Worm (Caenorhabditis elegans): ENCODE data around the gene nlp-101.

The nlp-101 gene

DNA sequence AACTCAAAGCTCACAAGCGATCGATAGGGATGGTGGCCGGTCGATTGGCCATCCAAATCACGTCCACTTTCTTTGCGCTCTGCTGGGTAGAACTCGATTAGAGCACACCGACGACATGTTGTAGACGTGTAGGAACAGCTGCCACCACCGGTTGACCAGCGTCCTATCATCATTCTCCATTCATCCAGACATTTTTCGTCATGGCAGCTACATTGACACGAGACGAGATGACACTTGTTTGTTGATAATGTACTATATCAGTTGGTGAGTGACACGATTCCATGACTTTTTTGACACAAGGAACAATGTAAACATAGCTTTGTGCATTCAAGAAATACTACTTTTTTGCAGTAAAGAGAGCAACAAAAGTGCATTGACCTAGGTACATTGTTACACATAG is 27.8 kb downstream of the nlp-101 start:
- TF ChIP-seq F13H6.1 (tag; optimal IDR thresholded peaks at IDR 0.05) (peak; percentile 44), nhr-10 (tag; optimal IDR thresholded peaks at IDR 0.05) (no peak), nhr-129 (tag; optimal IDR thresholded peaks at IDR 0.05) (peak; percentile 70)

DNA sequence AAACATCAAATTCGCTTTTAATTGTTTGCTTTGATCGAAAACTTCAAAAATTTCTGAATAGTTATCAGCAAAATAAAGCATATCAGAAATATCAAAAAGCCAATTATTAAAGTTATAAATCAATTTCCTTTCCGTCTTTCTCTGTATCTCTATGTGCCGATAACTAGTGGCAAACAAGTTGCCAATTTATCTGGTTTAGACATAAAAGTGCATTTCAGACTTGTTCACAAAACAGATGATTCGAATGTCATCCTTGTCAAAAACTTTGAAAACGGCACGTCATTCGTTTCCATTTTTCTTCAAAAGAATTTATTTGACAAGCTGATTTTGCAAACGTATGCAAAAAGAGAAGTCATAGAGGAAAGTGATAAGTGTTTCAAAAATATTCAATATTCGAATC is 28.6 kb downstream of the nlp-101 start:
- TF ChIP-seq skn-1 (tag; optimal IDR thresholded peaks at IDR 0.05) (peak; percentile 44), sem-4 (tag; optimal IDR thresholded peaks at IDR 0.05) (no peak), F13H6.1 (tag; optimal IDR thresholded peaks at IDR 0.05) (no peak), nhr-11 (tag; optimal IDR thresholded peaks at IDR 0.05) (no peak)

DNA sequence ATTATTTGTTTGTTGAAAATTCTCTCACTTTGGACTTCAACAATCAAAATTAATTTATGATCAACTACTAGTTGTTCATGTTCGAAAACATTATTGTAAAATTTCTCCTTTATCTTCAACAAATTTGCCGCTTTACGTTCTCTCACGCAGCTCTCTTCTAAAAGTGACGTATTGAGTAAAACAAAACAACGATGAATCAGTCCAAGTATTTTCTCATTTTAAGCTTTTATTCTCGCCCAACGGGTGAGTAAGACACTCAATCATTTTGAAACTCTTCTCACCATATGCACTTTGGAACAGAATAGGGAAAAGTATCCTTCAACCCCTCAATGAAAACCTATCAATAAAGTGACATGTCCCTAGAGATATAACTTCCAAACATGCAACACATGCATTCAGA is 34.7 kb downstream of the nlp-101 start:
- TF ChIP-seq blmp-1 (tag; optimal IDR thresholded peaks at IDR 0.05; ENCODE audit: insufficient read depth) (no peak), mdl-1 (tag; optimal IDR thresholded peaks at IDR 0.05) (no peak), unc-55 (GFP tag; optimal IDR thresholded peaks at IDR 0.05) (peak; percentile 63), R02D3.7 (tag; optimal IDR thresholded peaks at IDR 0.05) (no peak), mab-5 (tag; optimal IDR thresholded peaks at IDR 0.05) (peak; percentile 29)

DNA sequence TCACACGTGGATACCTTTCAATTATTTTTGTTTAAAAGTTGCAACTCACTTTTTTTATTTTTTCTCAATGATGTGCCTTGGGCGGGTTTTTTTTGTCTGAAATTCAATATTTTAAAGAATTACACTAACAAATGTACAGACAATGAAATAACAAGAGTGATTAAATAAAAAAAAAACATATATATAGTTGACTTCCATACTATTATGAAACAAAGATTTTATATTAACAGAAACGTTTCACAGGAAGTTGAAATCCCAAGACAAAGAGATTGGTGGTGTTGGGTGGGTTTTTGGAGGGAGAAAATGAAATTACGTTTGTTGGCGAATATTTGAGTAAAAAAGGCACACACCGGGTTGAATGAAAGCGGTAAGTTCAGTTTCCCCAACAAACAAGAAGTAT is 37.2 kb downstream of the nlp-101 start, which contains the start of gene cca-1:
Gene cca-1, minus strand, starts transcription at position 101 of the 400 bp plus-strand sequence.
- TF ChIP-seq elt-3 (tag; optimal IDR thresholded peaks at IDR 0.05): no peak
- TF ChIP-seq peb-1 (tag; optimal IDR thresholded peaks at IDR 0.05): no peak
- TF ChIP-seq egl-27 (tag; optimal IDR thresholded peaks at IDR 0.05): no peak
- no peak for TF ChIP-seq nhr-11 (tag; optimal IDR thresholded peaks at IDR 0.05)
- TF ChIP-seq unc-62 (GFP tag; optimal IDR thresholded peaks at IDR 0.05): no peak
- TF ChIP-seq sma-3 (GFP tag; optimal IDR thresholded peaks at IDR 0.05): no peak
- no peak for TF ChIP-seq skn-1 (tag; optimal IDR thresholded peaks at IDR 0.05)
- no peak for TF ChIP-seq lsy-2 (tag; optimal IDR thresholded peaks at IDR 0.05)
- TF ChIP-seq nhr-237 (tag; optimal IDR thresholded peaks at IDR 0.05): no peak
- TF ChIP-seq crh-2 (tag; optimal IDR thresholded peaks at IDR 0.05): no peak
- no peak for TF ChIP-seq nhr-77 (tag; optimal IDR thresholded peaks at IDR 0.05)
- TF ChIP-seq ceh-16 (tag; optimal IDR thresholded peaks at IDR 0.05): no peak
- TF ChIP-seq aly-2 (tag; optimal IDR thresholded peaks at IDR 0.05): no peak
- TF ChIP-seq sma-9 (GFP tag; optimal IDR thresholded peaks at IDR 0.05): no peak
- no peak for TF ChIP-seq sma-9 (tag; optimal IDR thresholded peaks at IDR 0.05)
- no peak for TF ChIP-seq gmeb-1 (tag; optimal IDR thresholded peaks at IDR 0.05)
- TF ChIP-seq blmp-1 (tag; optimal IDR thresholded peaks at IDR 0.05; ENCODE audit: insufficient read depth): no peak

DNA sequence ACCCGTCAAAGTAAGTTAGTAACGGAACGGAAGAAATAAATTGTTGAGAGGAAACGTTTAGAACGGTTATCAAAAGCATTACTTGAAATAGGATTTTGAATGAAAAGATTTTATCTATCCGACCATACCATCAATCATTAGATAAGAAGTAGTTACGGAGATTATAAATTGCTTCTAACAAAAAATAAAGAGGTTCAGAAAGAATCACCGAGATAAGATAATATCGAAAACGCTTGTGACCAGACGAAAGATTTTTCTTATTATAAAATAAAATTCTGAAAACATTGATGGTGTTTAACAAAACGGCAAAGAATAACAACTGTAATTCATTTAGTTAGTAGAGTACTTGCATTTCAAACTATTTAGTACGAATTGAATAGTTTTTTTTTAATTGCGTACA is 42.2 kb downstream of the nlp-101 start, which contains the start of gene C39D10.8:
Gene C39D10.8, minus strand, starts transcription at position 101 of the 400 bp plus-strand sequence.
- peak; percentile 6 for TF ChIP-seq nhr-21 (tag; optimal IDR thresholded peaks at IDR 0.05)
- TF ChIP-seq elt-3 (tag; optimal IDR thresholded peaks at IDR 0.05): no peak

DNA sequence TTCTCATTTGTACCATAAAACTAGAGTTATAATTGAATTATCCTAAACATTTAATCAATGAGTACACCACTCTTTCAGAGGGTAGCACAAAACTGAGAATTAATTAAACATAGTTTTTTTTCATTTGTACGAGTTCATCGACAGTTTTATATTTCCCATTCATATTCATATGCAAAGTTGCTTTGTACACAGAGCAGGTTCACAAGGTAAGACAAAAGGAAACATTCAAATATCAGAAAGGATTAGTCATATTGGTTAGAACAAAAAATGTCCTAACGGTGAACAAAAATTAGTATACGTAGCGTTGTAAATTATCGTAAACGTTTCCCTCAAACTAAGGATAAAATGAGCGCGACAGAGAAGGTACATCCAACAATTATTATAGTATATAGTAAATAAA is 42.6 kb downstream of the nlp-101 start:
- TF ChIP-seq nhr-77 (tag; optimal IDR thresholded peaks at IDR 0.05): no peak
- TF ChIP-seq elt-1 (tag; optimal IDR thresholded peaks at IDR 0.05): no peak
- TF ChIP-seq C34F6.9 (tag; optimal IDR thresholded peaks at IDR 0.05): no peak
- no peak for TF ChIP-seq nhr-237 (tag; optimal IDR thresholded peaks at IDR 0.05)
- no peak for TF ChIP-seq ztf-1 (GFP tag; conservative IDR thresholded peaks at IDR 0.05)
- no peak for TF ChIP-seq dmd-4 (tag; optimal IDR thresholded peaks at IDR 0.05)
- TF ChIP-seq unc-62 (GFP tag; optimal IDR thresholded peaks at IDR 0.05): no peak
- no peak for TF ChIP-seq ceh-16 (tag; optimal IDR thresholded peaks at IDR 0.05)

DNA sequence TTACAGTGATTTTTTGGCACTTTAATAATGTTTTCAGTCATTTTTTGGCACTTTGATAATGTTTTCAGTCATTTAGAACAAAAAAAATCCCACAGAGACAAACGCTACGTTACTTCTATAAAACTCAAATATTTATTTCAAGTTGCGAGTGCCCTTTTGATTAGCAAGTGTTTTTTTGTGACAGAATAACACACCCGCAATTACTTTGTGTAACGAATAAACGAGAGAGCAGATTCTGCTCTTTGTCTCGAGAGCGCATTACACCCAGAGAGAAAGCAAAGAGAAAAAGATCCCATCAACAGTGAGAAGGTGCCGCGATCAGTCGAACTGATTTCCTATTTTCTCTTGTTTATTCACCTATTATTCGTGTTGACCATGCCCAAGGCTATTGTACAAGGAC is 45.3 kb downstream of the nlp-101 start, which contains the start of gene pcyt-2.2:
Gene pcyt-2.2, plus strand, starts transcription at position 301 of the 400 bp plus-strand sequence.
- no peak for TF ChIP-seq gmeb-1 (tag; optimal IDR thresholded peaks at IDR 0.05)
- TF ChIP-seq blmp-1 (tag; optimal IDR thresholded peaks at IDR 0.05; ENCODE audit: insufficient read depth): no peak
- TF ChIP-seq egl-27 (tag; optimal IDR thresholded peaks at IDR 0.05): no peak
- TF ChIP-seq elt-3 (tag; optimal IDR thresholded peaks at IDR 0.05): no peak
- TF ChIP-seq R02D3.7 (tag; optimal IDR thresholded peaks at IDR 0.05): no peak
- no peak for TF ChIP-seq sma-3 (GFP tag; optimal IDR thresholded peaks at IDR 0.05)
- TF ChIP-seq C34F6.9 (tag; optimal IDR thresholded peaks at IDR 0.05): no peak
- TF ChIP-seq ceh-16 (tag; optimal IDR thresholded peaks at IDR 0.05): no peak
- no peak for TF ChIP-seq peb-1 (tag; optimal IDR thresholded peaks at IDR 0.05)
- TF ChIP-seq unc-55 (GFP tag; optimal IDR thresholded peaks at IDR 0.05): no peak
- no peak for TF ChIP-seq unc-39 (tag; optimal IDR thresholded peaks at IDR 0.05)

All from whole organism, L2 larva.